Fruit fly (Drosophila melanogaster) whole organism, embryonic: ENCODE data around the gene Uxt.

Source experiments
- Aef1 ChIP-seq: fragments of 200-800 bp; sonication (Bioruptor generic); IDR thresholded peaks from 3 replicates; pipeline ENCODE4 v1.3.6; 2022; ENCODE audit warnings: missing biosample characterization, missing genetic modification characterization
- Asciz ChIP-seq: fragments of 200-800 bp; sonication (Bioruptor generic); optimal IDR thresholded peaks from 2 replicates; lab custom pipeline; 2017; ENCODE audit warnings: missing biosample characterization, mild to moderate bottlenecking, missing genetic modification characterization, missing genetic modification reagents
- B-H2 ChIP-seq: fragments of 200-800 bp; sonication (Bioruptor generic); optimal IDR thresholded peaks from 2 replicates; lab custom pipeline; 2018; ENCODE audit warnings: missing biosample characterization, mild to moderate bottlenecking, missing genetic modification characterization
- CG11723 ChIP-seq: fragments of 200-800 bp; sonication (Bioruptor generic); optimal IDR thresholded peaks from 2 replicates; lab custom pipeline; 2017; ENCODE audit warnings: missing biosample characterization, mild to moderate bottlenecking, missing genetic modification characterization
- CG12155 ChIP-seq: fragments of 200-800 bp; sonication (Bioruptor generic); optimal IDR thresholded peaks from 3 replicates; lab custom pipeline; 2016; ENCODE audit warnings: missing biosample characterization, missing genetic modification characterization
- CG12299 ChIP-seq: fragments of 200-800 bp; sonication (Bioruptor generic); optimal IDR thresholded peaks from 2 replicates; lab custom pipeline; 2018; ENCODE audit warnings: missing biosample characterization, mild to moderate bottlenecking, missing genetic modification characterization
- CG1233 ChIP-seq: fragments of 200-800 bp; sonication (Bioruptor generic); optimal IDR thresholded peaks from 4 replicates; lab custom pipeline; 2018; ENCODE audit warnings: missing biosample characterization, mild to moderate bottlenecking, missing genetic modification characterization
- CG17361 ChIP-seq: fragments of 200-800 bp; sonication (Bioruptor generic); IDR thresholded peaks from 3 replicates; pipeline ENCODE4 v1.3.6; 2022; ENCODE audit warnings: missing biosample characterization, missing genetic modification characterization
- CG17385 ChIP-seq: fragments of 200-800 bp; sonication (Bioruptor generic); optimal IDR thresholded peaks from 3 replicates; lab custom pipeline; 2018; ENCODE audit warnings: missing biosample characterization, mild to moderate bottlenecking, missing genetic modification characterization
- CG17612 ChIP-seq: fragments of 200-800 bp; sonication (Bioruptor generic); IDR thresholded peaks from 2 replicates; pipeline ENCODE4 v1.3.6; 2022; ENCODE audit warnings: missing biosample characterization, missing genetic modification characterization
- CG17802 ChIP-seq: fragments of 200-800 bp; sonication (Bioruptor generic); optimal IDR thresholded peaks from 2 replicates; lab custom pipeline; 2018; ENCODE audit warnings: missing biosample characterization, mild to moderate bottlenecking, missing genetic modification characterization, moderate library complexity
- CG18599 ChIP-seq: fragments of 200-800 bp; sonication (Bioruptor generic); optimal IDR thresholded peaks from 3 replicates; lab custom pipeline; 2017; ENCODE audit warnings: missing biosample characterization, missing genetic modification characterization, mild to moderate bottlenecking, moderate library complexity, missing genetic modification reagents
- CG18764 ChIP-seq: fragments of 200-800 bp; sonication (Bioruptor generic); optimal IDR thresholded peaks from 3 replicates; lab custom pipeline; 2016; ENCODE audit warnings: missing biosample characterization, missing genetic modification characterization
- CG2120 ChIP-seq: fragments of 200-800 bp; sonication (Bioruptor generic); optimal IDR thresholded peaks from 3 replicates; lab custom pipeline; 2016; ENCODE audit warnings: missing biosample characterization, missing genetic modification characterization
- CG33557 ChIP-seq: fragments of 200-800 bp; sonication (Bioruptor generic); optimal IDR thresholded peaks from 2 replicates; lab custom pipeline; 2019; ENCODE audit warnings: missing biosample characterization, mild to moderate bottlenecking, missing genetic modification characterization, moderate library complexity
- CG3838 ChIP-seq: fragments of 200-800 bp; sonication (Bioruptor generic); optimal IDR thresholded peaks from 3 replicates; lab custom pipeline; 2016; ENCODE audit warnings: missing biosample characterization, missing genetic modification characterization
- CG4282 ChIP-seq: fragments of 200-800 bp; sonication (Bioruptor generic); optimal IDR thresholded peaks from 2 replicates; lab custom pipeline; 2016; ENCODE audit warnings: missing biosample characterization, missing genetic modification characterization
- CG6272 ChIP-seq: fragments of 200-800 bp; sonication (Bioruptor generic); IDR thresholded peaks from 2 replicates; pipeline ENCODE4 v1.3.6; 2022; ENCODE audit warnings: missing biosample characterization, missing genetic modification characterization
- CG6765 ChIP-seq: fragments of 200-800 bp; sonication (Bioruptor generic); optimal IDR thresholded peaks from 3 replicates; lab custom pipeline; 2017; ENCODE audit warnings: missing biosample characterization, mild to moderate bottlenecking, missing genetic modification characterization
- CG9215 ChIP-seq: fragments of 200-800 bp; sonication (Bioruptor generic); IDR thresholded peaks from 2 replicates; pipeline ENCODE4 v1.3.6; 2022; ENCODE audit warnings: missing biosample characterization, missing genetic modification characterization
- CG9797 ChIP-seq: fragments of 200-800 bp; sonication (Bioruptor generic); optimal IDR thresholded peaks from 3 replicates; lab custom pipeline; 2018; ENCODE audit warnings: missing biosample characterization, mild to moderate bottlenecking, missing genetic modification characterization
- CHES-1-like ChIP-seq: fragments of 200-800 bp; sonication (Bioruptor generic); optimal IDR thresholded peaks from 2 replicates; lab custom pipeline; 2016; ENCODE audit warnings: missing biosample characterization, missing genetic modification characterization
- Dip3 ChIP-seq: fragments of 200-800 bp; sonication (Bioruptor generic); optimal IDR thresholded peaks from 3 replicates; lab custom pipeline; 2016; ENCODE audit warnings: missing biosample characterization, missing genetic modification characterization
- Dp ChIP-seq: fragments of 200-800 bp; sonication (Bioruptor generic); optimal IDR thresholded peaks from 2 replicates; lab custom pipeline; 2018; ENCODE audit warnings: missing biosample characterization, mild to moderate bottlenecking, missing genetic modification characterization, moderate library complexity
- Gsc ChIP-seq: fragments of 200-800 bp; sonication (Bioruptor generic); IDR thresholded peaks from 2 replicates; pipeline ENCODE4 v1.3.6; 2022; ENCODE audit warnings: missing biosample characterization, missing genetic modification characterization
- Hey ChIP-seq: fragments of 200-800 bp; sonication (Bioruptor generic); optimal IDR thresholded peaks from 3 replicates; lab custom pipeline; 2018; ENCODE audit warnings: missing biosample characterization, mild to moderate bottlenecking, missing genetic modification characterization
- HmgZ ChIP-seq: fragments of 200-800 bp; sonication (Bioruptor generic); optimal IDR thresholded peaks from 2 replicates; lab custom pipeline; 2018; ENCODE audit warnings: missing biosample characterization, mild to moderate bottlenecking, missing genetic modification characterization
- Lim3 ChIP-seq: fragments of 200-800 bp; sonication (Bioruptor generic); IDR thresholded peaks from 2 replicates; pipeline ENCODE4 v1.3.6; 2022; ENCODE audit warnings: missing biosample characterization, missing genetic modification characterization
- Meics ChIP-seq: fragments of 200-800 bp; sonication (Bioruptor generic); optimal IDR thresholded peaks from 2 replicates; lab custom pipeline; 2017; ENCODE audit warnings: missing biosample characterization, mild to moderate bottlenecking, missing genetic modification characterization
- Oaz ChIP-seq: fragments of 200-800 bp; sonication (Bioruptor generic); IDR thresholded peaks from 2 replicates; pipeline ENCODE4 v1.3.6; 2022; ENCODE audit warnings: missing biosample characterization, missing genetic modification characterization
- Optix ChIP-seq: fragments of 200-800 bp; sonication (Bioruptor generic); IDR thresholded peaks from 3 replicates; pipeline ENCODE4 v1.3.6; 2022; ENCODE audit warnings: missing biosample characterization, missing genetic modification characterization
- PHDP ChIP-seq: fragments of 200-800 bp; sonication (Bioruptor generic); optimal IDR thresholded peaks from 3 replicates; lab custom pipeline; 2018; ENCODE audit warnings: missing biosample characterization, mild to moderate bottlenecking, missing genetic modification characterization, moderate library complexity
- Poxn ChIP-seq: fragments of 200-800 bp; sonication (Bioruptor generic); IDR thresholded peaks from 2 replicates; pipeline ENCODE4 v1.3.6; 2022; ENCODE audit warnings: missing biosample characterization, missing genetic modification characterization
- Six4 ChIP-seq: fragments of 200-800 bp; sonication (Bioruptor generic); optimal IDR thresholded peaks from 2 replicates; lab custom pipeline; 2016; ENCODE audit warnings: missing biosample characterization, missing genetic modification characterization
- Sox100B ChIP-seq: fragments of 200-800 bp; sonication (Bioruptor generic); optimal IDR thresholded peaks from 3 replicates; lab custom pipeline; 2018; ENCODE audit warnings: missing biosample characterization, mild to moderate bottlenecking, missing genetic modification characterization
- ase ChIP-seq: fragments of 200-800 bp; sonication (Bioruptor generic); IDR thresholded peaks from 3 replicates; pipeline ENCODE4 v1.3.6; 2022; ENCODE audit warnings: missing biosample characterization, missing genetic modification characterization
- disco-r ChIP-seq: fragments of 200-800 bp; sonication (Bioruptor generic); optimal IDR thresholded peaks from 2 replicates; lab custom pipeline; 2016; ENCODE audit warnings: missing biosample characterization, missing genetic modification characterization
- dpn ChIP-seq, 2 experiments: fragments of 200-800 bp; sonication (Bioruptor generic); optimal IDR thresholded peaks; 3 replicates each; lab custom pipeline; 2016; ENCODE audit warnings: missing biosample characterization in 2 of 2, missing genetic modification characterization in 2 of 2
- fd96Cb ChIP-seq: fragments of 200-800 bp; sonication (Bioruptor generic); optimal IDR thresholded peaks from 2 replicates; lab custom pipeline; 2018; ENCODE audit warnings: missing biosample characterization, mild to moderate bottlenecking, missing genetic modification characterization, moderate library complexity
- fru ChIP-seq: fragments of >200 bp; optimal IDR thresholded peaks from 2 replicates; lab custom pipeline; 2017
- gem ChIP-seq: fragments of 200-800 bp; sonication (Bioruptor generic); optimal IDR thresholded peaks from 2 replicates; lab custom pipeline; 2019; ENCODE audit warnings: missing biosample characterization, mild to moderate bottlenecking, missing genetic modification characterization, moderate library complexity
- gro ChIP-seq: fragments of 200-800 bp; sonication (Bioruptor generic); optimal IDR thresholded peaks from 2 replicates; lab custom pipeline; 2016; ENCODE audit warnings: missing biosample characterization, missing genetic modification characterization
- jumu ChIP-seq: fragments of 200-800 bp; sonication (Bioruptor generic); optimal IDR thresholded peaks from 3 replicates; lab custom pipeline; 2016; ENCODE audit warnings: missing biosample characterization, missing genetic modification characterization
- luna ChIP-seq: fragments of 200-800 bp; sonication (Bioruptor generic); optimal IDR thresholded peaks from 2 replicates; lab custom pipeline; 2016; ENCODE audit warnings: missing biosample characterization, missing genetic modification characterization
- nmo ChIP-seq: fragments of 200-800 bp; sonication (Bioruptor generic); optimal IDR thresholded peaks from 2 replicates; lab custom pipeline; 2018; ENCODE audit warnings: missing biosample characterization, mild to moderate bottlenecking, missing genetic modification characterization, moderate library complexity
- onecut ChIP-seq: fragments of 200-800 bp; sonication (Bioruptor generic); IDR thresholded peaks from 2 replicates; pipeline ENCODE4 v1.3.6; 2022; ENCODE audit warnings: missing biosample characterization, missing genetic modification characterization
- pan ChIP-seq, 4 experiments: fragments of >200 bp in 3 of 4; fragments of 200-800 bp in 1 of 4; sonication (Bioruptor generic) in 1 of 4; optimal IDR thresholded peaks in 3 of 4; IDR thresholded peaks in 1 of 4; 2 replicates each; pipeline versions ENCODE4 v1.3.6 to Lab custom; 2017 to 2022; ENCODE audit warnings: missing biosample characterization in 2 of 4, missing genetic modification characterization in 2 of 4, mixed read lengths in 1 of 4
- rib ChIP-seq: fragments of 200-800 bp; sonication (Bioruptor generic); IDR thresholded peaks from 2 replicates; pipeline ENCODE4 v1.3.6; 2022; ENCODE audit warnings: missing biosample characterization, missing genetic modification characterization
- trem ChIP-seq: fragments of 200-800 bp; optimal IDR thresholded peaks from 3 replicates; lab custom pipeline; 2019; ENCODE audit warnings: missing biosample characterization, mild to moderate bottlenecking, missing genetic modification characterization, moderate library complexity
- twi ChIP-seq: fragments of 200-800 bp; optimal IDR thresholded peaks from 2 replicates; lab custom pipeline; 2019; ENCODE audit warnings: missing biosample characterization, mild to moderate bottlenecking, missing genetic modification characterization, moderate library complexity

The Uxt gene

dm6 chr2L:15248163-15249005, 8.0 kb upstream of the Uxt start, which contains the start of gene dao (continued):
- TF ChIP-seq Asciz (no peak), B-H2 (no peak), CG18764 (GFP tag; lab: Kevin White, UChicago) (no peak), CG12155 (GFP tag; lab: Kevin White, UChicago) (peak; percentile 83), Gsc (GFP tag; lab: Robert Waterston, UW) (no peak), CG17612 (GFP tag; lab: Robert Waterston, UW) (no peak), pan (optimal IDR thresholded peaks at IDR 0.05; lab: Kevin White, UChicago) (no peak), pan (GFP tag; optimal IDR thresholded peaks at IDR 0.05 in 1 of 2, IDR thresholded peaks at IDR 0.05 in 1 of 2) (peak in 1 of 2 experiments; percentile 71), CG11723 (no peak), CG2120 (peak; percentile 70), CG4282 (GFP tag; lab: Kevin White, UChicago) (no peak), CG17802 (tag; lab: Kevin White, UChicago) (no peak), twi (tag; lab: Kevin White, UChicago) (no peak), disco-r (GFP tag; lab: Kevin White, UChicago) (no peak), onecut (GFP tag; lab: Robert Waterston, UW) (peak; percentile 99), Dip3 (GFP tag; lab: Kevin White, UChicago) (peak; percentile 28), trem (tag; lab: Kevin White, UChicago) (peak; percentile 2), Dp (peak; percentile 86), fd96Cb (tag; lab: Kevin White, UChicago) (peak; percentile 42), ase (GFP tag; lab: Robert Waterston, UW) (peak; percentile 39; the same call in 2 of the 3 replicates), Optix (no peak), CG17361 (peak; percentile 70), Hey (tag; lab: Kevin White, UChicago) (no peak), CG33557 (GFP tag; lab: Kevin White, UChicago) (no peak), CG1233 (GFP tag; lab: Kevin White, UChicago) (no peak), Lim3 (GFP tag; lab: Robert Waterston, UW) (no peak), Aef1 (GFP tag; lab: Robert Waterston, UW) (peak; percentile 65), rib (no peak), CG6272 (GFP tag; lab: Robert Waterston, UW) (peak; percentile 63), nmo (peak; percentile 72), PHDP (tag; lab: Kevin White, UChicago) (peak; percentile 36), dpn (GFP tag; optimal IDR thresholded peaks at IDR 0.05; lab: Kevin White, UChicago) (peak; percentile 27 to 61), HmgZ (no peak), CG3838 (GFP tag; lab: Kevin White, UChicago) (no peak), jumu (no peak), fru (lab: Kevin White, UChicago) (no peak), CG9215 (peak; percentile 38), luna (GFP tag; lab: Kevin White, UChicago) (no peak), gro (GFP tag; lab: Kevin White, UChicago) (no peak), Poxn (GFP tag; lab: Robert Waterston, UW) (no peak), CG6765 (GFP tag; lab: Kevin White, UChicago) (no peak), Meics (GFP tag; lab: Kevin White, UChicago) (peak; percentile 34), CG18599 (peak; percentile 54), CG9797 (no peak), gem (tag; lab: Kevin White, UChicago) (peak; percentile 75), CG12299 (peak; percentile 11), Sox100B (GFP tag; lab: Kevin White, UChicago) (peak; percentile 3), Six4 (peak; percentile 8), CHES-1-like (GFP tag; lab: Kevin White, UChicago) (no peak), Oaz (GFP tag; lab: Robert Waterston, UW) (0 out of 2 replicates have a peak, but pooled peaks have one; percentile 22), CG17385 (GFP tag; lab: Kevin White, UChicago) (no peak)
